Fruit fly (Drosophila melanogaster) whole organism, larva: ENCODE measurements around the gene CG10750.

Experiments used
- noc ChIP-seq: fragments of 200-800 bp; sonication (Bioruptor generic); optimal IDR thresholded peaks from 3 replicates; lab custom pipeline; 2019; ENCODE audit warnings: missing biosample characterization, mild to moderate bottlenecking, missing genetic modification characterization, moderate library complexity

The CG10750 gene

DNA sequence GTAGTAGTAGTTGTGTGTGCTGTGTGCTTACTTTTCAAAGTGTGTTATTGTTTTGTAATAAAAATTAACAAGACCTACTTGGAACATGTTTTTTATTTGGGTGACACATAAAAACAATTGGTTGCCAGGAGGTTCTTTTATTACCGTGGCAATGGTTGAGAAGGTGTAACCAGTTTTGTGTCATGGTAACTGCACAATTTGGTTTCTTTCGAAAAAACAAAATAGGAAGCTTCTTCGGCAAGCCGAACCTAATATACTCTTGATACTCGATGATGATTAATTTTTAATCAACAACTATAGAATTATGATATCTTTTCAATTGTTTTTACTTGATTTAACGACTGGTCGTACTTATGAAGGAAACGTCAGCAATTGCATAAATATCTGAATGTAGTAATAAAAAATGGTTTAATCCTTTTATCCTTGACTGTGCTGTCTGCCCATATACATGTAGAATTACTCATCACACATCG lies at the start of gene CG10750, which contains the start of gene CG17564:
Gene CG10750, plus strand, starts transcription at position 423 of the 473 bp plus-strand sequence.
Gene CG17564, minus strand, starts transcription at position 101 of the 473 bp plus-strand sequence.
- TF ChIP-seq noc (tag; lab: Kevin White, UChicago) = no peak

DNA sequence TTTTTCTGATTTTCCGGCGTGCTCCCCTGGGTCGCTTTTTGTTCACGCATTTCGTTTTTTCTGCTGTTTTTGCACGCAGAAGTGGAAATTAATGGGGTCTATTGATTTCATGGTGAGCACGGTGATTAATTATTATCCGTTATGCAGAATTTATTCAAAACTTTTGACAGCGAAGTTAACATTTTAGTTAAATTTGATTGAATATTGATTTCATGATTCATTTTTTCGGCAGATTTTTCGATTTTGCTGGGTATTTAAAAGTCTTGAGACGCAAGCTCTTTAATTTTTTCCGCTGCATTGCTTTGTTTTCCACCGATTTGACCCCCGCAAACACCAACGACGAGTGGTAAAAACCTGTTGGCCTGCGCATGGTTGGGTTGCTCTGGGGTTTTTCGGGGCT lies 47.6 kb upstream of the CG10750 start:
- no peak for TF ChIP-seq noc (tag; lab: Kevin White, UChicago)

DNA sequence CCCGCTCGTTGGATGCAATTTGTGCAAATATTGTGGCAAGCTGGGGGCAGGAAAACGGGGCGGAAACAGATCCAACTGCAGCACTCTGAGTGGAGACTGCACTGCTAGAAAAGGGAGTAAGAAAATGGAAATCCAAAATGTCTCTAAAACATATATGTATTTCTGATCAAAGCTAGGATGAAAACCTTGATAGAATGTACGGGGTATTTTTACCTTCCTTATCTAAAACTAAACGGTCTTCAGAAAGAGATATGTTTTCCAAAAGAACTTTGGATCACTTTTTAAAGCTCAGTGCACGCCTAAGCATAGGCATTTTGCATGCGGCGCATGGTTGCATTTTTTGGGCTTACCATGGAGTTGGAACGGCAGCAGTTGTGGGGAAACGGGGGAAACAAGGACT lies 46.0 kb upstream of the CG10750 start:
- TF ChIP-seq noc (tag; lab: Kevin White, UChicago) = no peak

DNA sequence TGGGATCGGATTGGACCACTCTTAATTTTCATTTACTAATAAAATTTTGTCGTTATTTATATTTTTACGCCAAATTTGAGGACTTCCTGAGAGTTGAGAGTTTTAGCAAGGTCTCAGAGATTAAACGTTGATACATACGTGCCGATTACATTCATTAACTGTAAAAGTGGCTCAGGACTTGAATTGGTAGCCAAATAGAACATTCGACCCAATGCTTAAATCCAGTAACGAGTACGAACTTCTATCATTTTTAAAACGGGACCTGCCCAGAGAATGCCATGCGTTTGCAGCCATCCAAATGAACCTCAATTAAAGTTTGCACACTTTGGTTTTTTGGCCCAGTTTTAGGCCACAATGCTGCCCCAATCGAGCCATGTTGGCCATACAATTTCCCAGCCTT lies 37.9 kb upstream of the CG10750 start, which contains the start of gene CG31797:
Gene CG31797, minus strand, starts transcription at position 101 of the 400 bp plus-strand sequence.
- TF ChIP-seq noc (tag; lab: Kevin White, UChicago) = no peak

DNA sequence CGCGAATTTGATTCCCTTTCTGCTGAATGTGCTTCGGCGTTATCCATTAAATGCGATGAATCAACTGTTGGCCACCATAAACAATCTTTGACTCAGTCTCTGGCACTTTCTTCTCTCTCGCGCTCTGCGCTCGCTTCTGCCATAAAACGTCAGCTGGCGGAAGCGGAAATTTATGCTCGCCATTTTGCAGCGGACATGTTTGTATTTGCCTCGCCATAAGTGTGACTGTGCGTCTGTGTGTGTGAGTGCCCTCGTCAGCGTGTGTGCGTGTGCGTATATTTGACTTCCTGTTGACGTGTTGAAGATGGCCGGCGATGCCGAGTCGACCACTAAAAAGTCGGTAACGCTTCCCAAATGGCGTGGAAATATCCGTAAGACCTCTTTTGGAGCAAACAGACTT lies 36.5 kb upstream of the CG10750 start:
- TF ChIP-seq noc (tag; lab: Kevin White, UChicago) = no peak

DNA sequence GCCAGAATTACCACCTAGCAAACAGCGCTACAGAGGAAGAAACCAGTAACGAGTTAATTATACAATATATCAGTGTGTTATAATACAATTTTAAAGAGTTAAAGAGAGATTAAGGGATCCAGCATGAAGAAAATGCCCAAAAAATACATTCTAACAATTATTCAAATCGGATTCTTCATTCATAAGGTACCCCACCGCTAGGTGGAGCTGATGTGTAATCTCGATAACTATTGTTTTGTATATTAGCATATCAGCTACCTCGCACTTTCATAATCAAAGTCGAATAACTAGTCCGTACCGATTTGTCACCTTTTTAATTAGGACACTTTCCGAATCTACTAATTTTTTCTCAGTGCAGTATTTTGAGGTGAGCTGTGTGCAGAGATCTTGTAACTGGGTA lies 29.4 kb upstream of the CG10750 start:
- no peak for TF ChIP-seq noc (tag; lab: Kevin White, UChicago)

DNA sequence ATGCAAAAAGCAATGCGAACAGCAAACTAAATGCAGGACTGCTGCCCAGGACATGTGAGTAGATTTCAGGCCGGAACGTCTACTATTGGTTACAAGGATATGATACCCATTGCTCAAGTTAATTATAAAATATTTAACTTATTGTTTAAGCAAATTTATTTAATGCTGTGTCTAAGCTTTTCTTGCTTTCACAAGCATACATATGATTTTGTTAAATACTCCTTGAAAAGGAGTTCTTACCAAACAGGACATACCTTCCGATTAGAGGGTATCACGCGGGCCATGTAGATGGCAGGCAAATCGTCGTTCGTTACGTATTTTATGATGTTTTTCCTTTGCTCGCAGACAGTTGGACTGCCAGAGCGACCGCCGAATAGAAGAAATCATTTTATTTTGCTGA lies 14.5 kb upstream of the CG10750 start:
- TF ChIP-seq noc (tag; lab: Kevin White, UChicago) = no peak

DNA sequence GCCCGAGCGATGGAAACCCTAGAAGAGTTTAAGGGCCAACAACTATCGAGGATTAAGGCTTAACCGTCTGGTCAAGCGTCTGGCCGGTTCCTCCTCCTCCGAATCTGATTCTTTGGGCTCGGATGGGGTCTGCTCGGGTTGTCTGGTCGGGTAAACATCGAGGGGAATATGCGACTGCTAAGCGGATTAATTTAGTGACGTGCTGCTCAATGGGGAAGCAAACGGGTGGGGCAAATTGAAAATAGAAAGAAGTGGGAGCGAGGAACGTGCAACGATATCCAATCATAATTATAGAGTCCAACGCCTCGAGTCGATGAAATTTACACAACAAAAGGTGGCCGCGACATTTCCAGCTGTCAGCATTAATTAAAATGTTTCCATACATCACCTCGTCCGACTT lies 3.3 kb upstream of the CG10750 start:
- TF ChIP-seq noc (tag; lab: Kevin White, UChicago) = no peak

DNA sequence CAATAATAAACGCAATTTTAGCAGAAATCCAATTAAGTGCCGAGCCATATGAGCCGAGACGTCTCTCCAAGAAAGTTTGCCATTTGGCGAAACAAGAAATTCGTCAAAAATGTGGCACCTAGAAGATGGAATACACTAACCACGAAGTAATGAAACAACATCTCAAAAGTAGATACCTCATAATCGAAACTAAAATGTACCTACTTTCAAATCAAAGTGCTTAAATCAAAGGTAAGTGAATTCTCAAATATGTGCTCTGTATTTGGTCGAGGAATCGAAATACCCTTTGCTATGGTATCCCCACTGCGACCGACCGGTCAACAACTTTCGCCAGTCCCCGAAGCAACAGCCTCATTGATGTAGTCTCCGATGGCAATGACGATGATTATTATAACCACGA lies 7.6 kb downstream of the CG10750 start:
- no peak for TF ChIP-seq noc (tag; lab: Kevin White, UChicago)

DNA sequence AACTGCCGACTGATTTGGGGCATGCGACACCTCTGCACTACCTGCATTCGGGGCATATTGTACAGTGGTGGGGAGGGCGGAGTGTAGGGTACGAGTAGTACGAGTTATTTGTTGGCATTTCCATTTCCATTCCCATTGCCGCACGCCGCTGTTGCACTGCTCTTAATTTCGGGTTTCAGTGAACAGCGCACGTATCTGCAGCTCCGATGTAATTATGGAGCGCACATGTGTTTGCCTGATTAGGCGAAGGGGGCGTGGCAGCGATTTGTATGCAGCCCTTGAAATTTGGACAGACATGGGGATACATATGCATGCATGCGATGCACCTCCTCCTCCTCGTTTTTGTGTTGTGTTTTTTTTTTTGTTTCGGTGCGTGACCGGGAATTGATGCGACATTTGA lies 13.4 kb downstream of the CG10750 start:
- no peak for TF ChIP-seq noc (tag; lab: Kevin White, UChicago)

DNA sequence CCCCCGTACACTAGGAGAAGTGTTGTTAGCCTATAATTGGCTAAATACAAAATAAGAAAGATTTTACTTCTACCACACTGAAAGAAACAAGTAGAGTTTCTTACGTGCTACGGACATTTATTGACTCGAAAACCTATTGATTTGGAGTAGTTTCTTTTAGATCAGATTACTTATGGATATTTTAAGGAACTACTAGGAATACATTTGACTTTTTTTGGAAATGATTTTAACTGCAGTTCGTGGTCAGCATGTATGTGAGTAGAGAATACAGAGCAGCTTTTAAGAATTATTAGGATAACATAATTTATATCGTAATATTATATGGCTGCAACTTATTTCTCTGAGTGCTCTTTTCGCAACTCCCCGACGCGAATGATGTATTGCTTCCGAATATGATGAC lies 14.5 kb downstream of the CG10750 start:
- TF ChIP-seq noc (tag; lab: Kevin White, UChicago) = no peak

DNA sequence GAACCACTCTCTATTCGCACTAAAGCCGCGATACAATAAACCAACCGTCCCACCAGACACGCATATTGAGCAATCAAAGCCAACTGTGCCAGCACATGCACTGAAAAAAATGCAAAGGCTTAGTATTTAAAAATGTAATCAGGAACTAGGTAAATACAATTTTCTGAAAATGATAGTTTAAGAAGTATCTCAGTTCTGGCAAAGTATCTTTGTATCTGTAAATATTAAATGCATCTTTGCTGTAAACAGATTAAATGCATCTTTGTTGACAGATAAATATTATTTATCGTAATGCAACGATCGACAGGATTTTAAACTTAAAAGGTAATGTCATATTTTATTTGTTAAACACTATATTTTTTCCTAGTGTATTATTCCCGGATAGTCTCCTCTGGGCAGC lies 17.7 kb downstream of the CG10750 start:
- no peak for TF ChIP-seq noc (tag; lab: Kevin White, UChicago)

DNA sequence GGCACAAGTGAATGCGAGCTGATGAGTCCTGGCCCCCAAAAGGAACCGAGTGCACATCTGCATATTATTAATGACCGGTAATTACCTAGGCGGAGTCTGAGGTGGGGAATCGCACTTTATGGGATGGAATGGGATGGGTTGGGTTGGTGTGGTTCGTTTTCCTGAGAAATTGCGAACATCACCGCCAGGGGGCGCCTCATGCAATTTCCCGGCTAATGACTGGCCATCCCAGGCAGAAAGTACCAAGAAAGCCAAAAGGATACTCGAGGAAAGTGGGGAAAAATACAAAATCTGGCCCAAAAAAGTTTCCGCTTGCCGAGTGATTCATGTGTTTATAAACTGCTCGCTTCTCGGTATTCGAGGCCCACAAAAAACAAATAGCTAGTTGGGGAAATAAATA lies 19.3 kb downstream of the CG10750 start:
- no peak for TF ChIP-seq noc (tag; lab: Kevin White, UChicago)

DNA sequence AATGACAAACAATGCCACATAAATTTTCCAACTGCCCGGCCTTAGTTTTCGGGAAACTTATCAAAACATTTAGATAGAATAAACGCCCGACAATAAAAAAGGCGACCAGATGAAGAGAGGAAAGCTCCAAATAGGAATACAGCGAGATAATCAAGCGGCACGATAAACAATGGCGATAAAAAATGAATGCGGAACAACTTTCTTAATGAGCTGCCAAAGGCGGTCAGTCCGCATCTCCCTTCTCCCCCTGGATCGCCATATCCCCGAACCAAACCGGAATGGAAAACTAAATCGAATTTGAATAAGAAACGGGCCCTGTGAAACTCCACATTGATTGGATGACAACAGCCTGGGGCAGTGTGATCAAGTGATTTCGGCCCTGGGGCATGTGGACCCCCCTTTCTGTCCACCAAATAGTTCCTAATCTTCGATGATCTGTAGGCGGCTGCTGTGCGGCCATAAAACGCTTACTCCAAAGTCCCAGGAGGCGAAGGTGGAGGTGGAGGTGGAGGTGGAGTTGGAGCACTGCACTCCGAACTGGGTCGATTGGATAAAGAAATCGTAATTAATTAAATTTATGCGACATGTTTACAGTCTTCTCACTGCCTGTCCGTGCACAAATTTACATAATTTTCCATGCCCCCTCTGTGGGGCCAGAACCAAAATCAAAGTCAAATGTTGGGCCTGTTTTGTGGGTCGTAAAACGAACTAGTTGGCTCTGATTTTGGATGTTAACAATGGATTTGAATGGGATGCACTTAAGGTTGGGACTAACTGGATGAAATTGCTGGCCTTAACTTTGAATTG lies 20.9 kb downstream of the CG10750 start:
- TF ChIP-seq noc (tag; lab: Kevin White, UChicago) = no peak

DNA sequence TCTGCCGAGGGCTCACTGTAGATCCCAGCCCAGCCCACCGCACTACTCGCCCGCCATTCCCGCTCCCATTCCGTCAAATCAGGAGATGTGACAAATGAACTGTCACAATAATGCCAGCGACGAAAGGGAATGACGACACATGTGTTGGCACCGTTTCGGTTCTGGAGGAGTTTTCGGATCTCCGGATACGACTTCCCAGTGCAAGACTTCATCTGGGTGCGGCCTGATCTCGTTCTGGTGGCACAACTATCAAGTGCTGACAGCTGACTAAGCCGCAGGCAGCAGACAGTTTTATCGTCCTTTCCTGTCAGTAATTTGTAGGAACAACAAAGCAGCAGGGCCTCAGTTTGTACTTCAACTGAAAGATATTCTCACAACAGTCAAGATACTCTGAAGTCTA lies 22.7 kb downstream of the CG10750 start:
- no peak for TF ChIP-seq noc (tag; lab: Kevin White, UChicago)

DNA sequence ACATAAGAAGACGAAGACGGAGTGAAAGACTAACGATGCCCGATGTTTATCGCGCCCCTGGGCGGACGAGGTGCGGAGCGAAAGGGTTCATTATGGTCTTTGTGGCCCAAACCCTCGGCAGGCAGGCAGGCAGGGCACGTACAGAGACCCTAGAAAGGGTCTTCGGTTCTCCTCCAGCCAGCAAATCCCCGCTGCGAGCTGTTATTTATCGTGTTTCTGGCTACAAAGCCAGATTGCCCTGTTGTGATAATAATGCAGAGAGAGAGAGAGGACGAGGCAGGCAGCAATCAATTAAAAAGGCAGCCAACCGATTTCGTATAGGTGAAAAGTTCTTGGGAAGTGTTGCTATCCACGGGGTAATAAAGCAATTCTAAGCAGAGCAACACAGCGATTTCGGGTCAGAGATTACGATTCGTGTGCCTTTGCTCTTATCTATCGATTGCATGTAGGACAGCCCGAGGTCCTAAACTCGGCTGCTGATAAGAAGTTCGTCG lies 23.5 kb downstream of the CG10750 start:
- TF ChIP-seq noc (tag; lab: Kevin White, UChicago) = no peak

DNA sequence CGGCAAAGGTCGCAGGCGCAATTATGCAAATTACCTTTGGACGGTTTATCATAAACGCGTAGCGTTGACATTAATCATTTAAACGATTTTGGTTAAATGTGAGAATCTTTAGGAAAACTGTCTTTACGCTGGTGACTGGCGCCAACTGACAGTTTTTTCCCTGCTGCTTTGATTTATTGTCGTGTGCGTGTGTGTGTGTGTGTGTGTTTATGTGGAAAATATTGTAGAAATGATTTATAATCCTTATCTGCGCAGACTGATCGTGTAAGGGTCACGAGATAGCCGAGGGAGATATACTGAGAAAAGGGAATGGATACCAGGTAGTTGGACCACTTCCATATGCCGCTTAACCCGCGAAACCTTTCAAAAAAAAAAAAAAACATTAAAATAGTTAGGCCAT lies 24.7 kb downstream of the CG10750 start:
- TF ChIP-seq noc (tag; lab: Kevin White, UChicago) = no peak
